Fruit fly (Drosophila melanogaster): Measurements from ENCODE around the gene Hsp23.

The Hsp23 gene

DNA sequence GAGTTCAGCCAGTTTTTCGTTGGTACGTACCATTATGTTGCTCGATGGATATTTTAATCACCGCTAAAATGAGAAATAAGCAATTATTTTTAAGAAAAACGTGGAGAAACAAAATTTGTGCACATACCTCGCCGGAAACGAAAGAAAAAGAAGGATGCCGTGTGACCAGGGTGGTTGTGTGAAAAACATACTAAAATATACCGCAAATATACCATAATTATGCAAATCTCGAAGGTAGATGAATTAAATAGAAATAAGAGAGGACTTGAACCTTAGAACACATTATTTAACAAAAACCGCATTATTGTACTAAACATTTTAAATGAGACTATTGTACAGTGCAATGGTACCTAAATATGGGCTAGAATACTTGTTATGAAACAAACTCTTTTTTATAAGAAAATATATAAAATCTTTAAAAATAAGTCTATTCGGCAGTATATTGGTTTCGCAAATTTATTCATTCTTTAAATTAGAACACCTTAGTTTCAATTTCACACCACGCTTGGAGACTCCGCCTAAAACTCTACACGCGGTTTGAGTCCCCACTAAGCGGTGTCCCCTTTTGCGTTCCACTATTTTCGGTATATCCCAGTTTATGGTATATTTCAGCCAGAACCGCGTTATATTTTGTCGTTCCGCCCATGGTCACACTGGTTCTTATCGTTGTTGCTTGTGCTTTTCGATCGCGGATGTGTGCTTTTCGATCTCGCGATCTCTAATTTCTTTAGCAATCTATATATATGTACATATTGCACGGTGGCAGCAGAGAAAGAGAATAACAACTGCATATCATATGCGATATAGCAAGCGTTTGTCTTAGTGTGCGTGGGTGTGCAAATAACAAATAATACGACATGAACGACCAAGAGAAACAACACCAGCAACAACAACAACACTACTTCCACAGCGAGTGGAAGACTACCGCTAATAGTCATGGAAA lies 48.3 kb downstream of the Hsp23 start, which contains the start of the genes RpS17 and MTF-1 (continued):
- TF ChIP-seq bcd (GFP tag; optimal IDR thresholded peaks at IDR 0.05) (peak; percentile 48), CG13424 (tag; optimal IDR thresholded peaks at IDR 0.05) (no peak), CG4707 (GFP tag; optimal IDR thresholded peaks at IDR 0.05) (peak; percentile 69), CG2678 (tag; optimal IDR thresholded peaks at IDR 0.05) (peak; percentile 53), sima (GFP tag; optimal IDR thresholded peaks at IDR 0.05) (no peak), danr (GFP tag; IDR thresholded peaks at IDR 0.05) (no peak), CG13894 (tag; optimal IDR thresholded peaks at IDR 0.05) (peak; percentile 28), Hsf (GFP tag; optimal IDR thresholded peaks at IDR 0.05) (peak; percentile 63), BEAF-32 (GFP tag; optimal IDR thresholded peaks at IDR 0.05) (peak; percentile 44), MBD-R2 (GFP tag; IDR thresholded peaks at IDR 0.05) (peak; percentile 43; the same call in 1 of the 2 replicates), B-H1 (GFP tag; IDR thresholded peaks at IDR 0.05) (peak; percentile 12; the same call in 1 of the 3 replicates), PHDP (tag; optimal IDR thresholded peaks at IDR 0.05) (peak; percentile 66), CG18599 (GFP tag; optimal IDR thresholded peaks at IDR 0.05) (peak; percentile 44), CG10209 (GFP tag; optimal IDR thresholded peaks at IDR 0.05) (peak; percentile 66), Side (GFP tag; optimal IDR thresholded peaks at IDR 0.05) (peak; percentile 59), pho (GFP tag; optimal IDR thresholded peaks at IDR 0.05) (no peak), dimm (GFP tag; IDR thresholded peaks at IDR 0.05) (no peak), croc (GFP tag; conservative IDR thresholded peaks at IDR 0.05) (no peak), CG12104 (GFP tag; optimal IDR thresholded peaks at IDR 0.05) (peak; percentile 5), ranshi (GFP tag; IDR thresholded peaks at IDR 0.05) (peak; percentile 33; the same call in 1 of the 2 replicates), gce (GFP tag; IDR thresholded peaks at IDR 0.05) (peak; percentile 51; the same call in 1 of the 3 replicates), CG12744 (GFP tag; optimal IDR thresholded peaks at IDR 0.05) (no peak), sens-2 (GFP tag; IDR thresholded peaks at IDR 0.05) (0 out of 2 replicates have a peak, but pooled peaks have one; percentile 27), CG7839 (tag; optimal IDR thresholded peaks at IDR 0.05) (peak; percentile 37), CG2202 (tag; optimal IDR thresholded peaks at IDR 0.05) (peak; percentile 43), CG30431 (GFP tag; optimal IDR thresholded peaks at IDR 0.05) (peak; percentile 12), ttk (GFP tag; IDR thresholded peaks at IDR 0.05) (peak; percentile 30), CG31224 (GFP tag; IDR thresholded peaks at IDR 0.05) (no peak), Doc3 (GFP tag; IDR thresholded peaks at IDR 0.05; ENCODE audit: partially characterized antibody) (no peak), CG11398 (GFP tag; optimal IDR thresholded peaks at IDR 0.05) (peak; percentile 62), D (optimal IDR thresholded peaks at IDR 0.05) (no peak), D (GFP tag; optimal IDR thresholded peaks at IDR 0.05) (no peak), HLH4C (GFP tag; IDR thresholded peaks at IDR 0.05; ENCODE audit: partially characterized antibody) (no peak), Poxn (GFP tag; IDR thresholded peaks at IDR 0.05) (no peak), ash1 (GFP tag; optimal IDR thresholded peaks at IDR 0.05) (no peak), Atf-2 (GFP tag; optimal IDR thresholded peaks at IDR 0.05) (no peak), CG10462 (GFP tag; optimal IDR thresholded peaks at IDR 0.05) (no peak), Six4 (GFP tag; optimal IDR thresholded peaks at IDR 0.05) (no peak), lbe (GFP tag; optimal IDR thresholded peaks at IDR 0.05) (peak; percentile 28), inv (GFP tag; IDR thresholded peaks at IDR 0.05; ENCODE audit: partially characterized antibody) (no peak), CG12659 (GFP tag; optimal IDR thresholded peaks at IDR 0.05) (peak; percentile 67), CG6765 (GFP tag; optimal IDR thresholded peaks at IDR 0.05) (peak; percentile 73), Sry-β (GFP tag; optimal IDR thresholded peaks at IDR 0.05) (no peak), H2.0 (GFP tag; IDR thresholded peaks at IDR 0.05) (no peak), CG7745 (tag; optimal IDR thresholded peaks at IDR 0.05) (no peak), CG30020 (tag; optimal IDR thresholded peaks at IDR 0.05) (peak; percentile 7), stc (GFP tag; IDR thresholded peaks at IDR 0.05) (peak; percentile 10; the same call in 1 of the 2 replicates), unpg (GFP tag; optimal IDR thresholded peaks at IDR 0.05) (peak; percentile 60)

Data from whole organism, embryonic.